Fruit fly (Drosophila melanogaster): ENCODE results near the gene Tmem214.

The Tmem214 gene

dm6 chr2L:10976046-10976863 lies 6.2 kb upstream of the Tmem214 start, which contains the start of the genes ATPsynG and SCAR:
Gene ATPsynG, minus strand, starts transcription at chr2L:10976399.
Gene SCAR, plus strand, starts transcription at chr2L:10976772.
- TF ChIP-seq CG17801 (GFP tag; optimal IDR thresholded peaks at IDR 0.05; ENCODE audit: partially characterized antibody): no peak

dm6 chr2L:10975193-10975592 lies 5.1 kb upstream of the Tmem214 start, which contains the start of gene abo:
Gene abo, minus strand, starts transcription at chr2L:10975293.
- no peak for TF ChIP-seq CG17801 (GFP tag; optimal IDR thresholded peaks at IDR 0.05; ENCODE audit: partially characterized antibody)

- no peak for TF ChIP-seq CG17801 (GFP tag; optimal IDR thresholded peaks at IDR 0.05; ENCODE audit: partially characterized antibody)
Observed at dm6 chr2L:10974638-10975037, 4.6 kb upstream of the Tmem214 start.

dm6 chr2L:10972224-10972623 lies 2.1 kb upstream of the Tmem214 start, which contains the start of gene CG16743:
Gene CG16743, plus strand, starts transcription at chr2L:10972280.
- TF ChIP-seq CG17801 (GFP tag; optimal IDR thresholded peaks at IDR 0.05; ENCODE audit: partially characterized antibody): no peak

dm6 chr2L:10968009-10968383 lies 2.1 kb downstream of the Tmem214 start:
- no peak for TF ChIP-seq CG17801 (GFP tag; optimal IDR thresholded peaks at IDR 0.05; ENCODE audit: partially characterized antibody)

dm6 chr2L:10967257-10968008 lies 2.6 kb downstream of the Tmem214 start:
- peak; percentile 22 for TF ChIP-seq CG17801 (GFP tag; optimal IDR thresholded peaks at IDR 0.05; ENCODE audit: partially characterized antibody)

dm6 chr2L:10965962-10966361 lies 4.1 kb downstream of the Tmem214 start:
- no peak for TF ChIP-seq CG17801 (GFP tag; optimal IDR thresholded peaks at IDR 0.05; ENCODE audit: partially characterized antibody)

dm6 chr2L:10964493-10964892 lies 5.6 kb downstream of the Tmem214 start:
- no peak for TF ChIP-seq CG17801 (GFP tag; optimal IDR thresholded peaks at IDR 0.05; ENCODE audit: partially characterized antibody)

dm6 chr2L:10963979-10964378 lies 6.1 kb downstream of the Tmem214 start, which contains the start of gene dpr2:
Gene dpr2, minus strand, starts transcription at chr2L:10964153.
- no peak for TF ChIP-seq CG17801 (GFP tag; optimal IDR thresholded peaks at IDR 0.05; ENCODE audit: partially characterized antibody)

- no peak for TF ChIP-seq CG17801 (GFP tag; optimal IDR thresholded peaks at IDR 0.05; ENCODE audit: partially characterized antibody)
Observed at dm6 chr2L:10940196-10940595, 29.9 kb downstream of the Tmem214 start.

dm6 chr2L:10936362-10936761 lies 33.7 kb downstream of the Tmem214 start, which contains the start of gene CG14072:
Gene CG14072, plus strand, starts transcription at chr2L:10936662.
- TF ChIP-seq CG17801 (GFP tag; optimal IDR thresholded peaks at IDR 0.05; ENCODE audit: partially characterized antibody): no peak

Data from ovary, adult (tissue).